Worm (Caenorhabditis elegans) whole organism, L4 larva: ENCODE measurements around the gene T01C8.3.

Experiments used
- D1046.2 ChIP-seq: fragments of 200-800 bp; sonication (Bioruptor generic); IDR thresholded peaks from 2 replicates; pipeline ENCODE4 v1.3.6; 2022; ENCODE audit warnings: missing genetic modification characterization, missing compliant biosample characterization
- Y5F2A.4 ChIP-seq: fragments of 200-800 bp; sonication (Bioruptor generic); optimal IDR thresholded peaks from 2 replicates; lab custom pipeline; 2018; ENCODE audit warnings: mild to moderate bottlenecking, missing genetic modification characterization, missing compliant biosample characterization
- Y75B8A.6 ChIP-seq: fragments of 200-800 bp; sonication (Bioruptor generic); IDR thresholded peaks from 2 replicates; pipeline ENCODE4 v1.3.6; 2022; ENCODE audit warnings: missing genetic modification reagents, missing genetic modification characterization, missing compliant biosample characterization
- aha-1 ChIP-seq: fragments of 150-350 bp; peaks from one replicate; lab custom pipeline; 2014; ENCODE audit warnings: missing biosample characterization, missing genetic modification characterization
- attf-4 ChIP-seq: sonication (generic microtip); optimal IDR thresholded peaks from 3 replicates; lab custom pipeline; 2017; ENCODE audit warnings: missing biosample characterization, missing genetic modification characterization
- ceh-20 ChIP-seq: fragments of 200-800 bp; sonication (Bioruptor generic); IDR thresholded peaks from 2 replicates; pipeline ENCODE4 v1.3.6; 2022; ENCODE audit warnings: missing genetic modification reagents, missing genetic modification characterization, missing compliant biosample characterization
- ceh-32 ChIP-seq: sonication (generic microtip); optimal IDR thresholded peaks from 2 replicates; lab custom pipeline; 2016; ENCODE audit warnings: mild to moderate bottlenecking, missing genetic modification characterization, missing compliant biosample characterization; ENCODE audit not compliant: poor library complexity
- cey-2 ChIP-seq: sonication (generic microtip); optimal IDR thresholded peaks from 3 replicates; lab custom pipeline; 2017; ENCODE audit warnings: missing genetic modification characterization, mild to moderate bottlenecking, missing compliant biosample characterization, antibody characterized with exemption, borderline replicate concordance; ENCODE audit not compliant: insufficient read depth
- daf-16 ChIP-seq, 3 experiments: sonication (generic microtip); optimal IDR thresholded peaks; 2 replicates each; lab custom pipeline; 2016 to 2017; ENCODE audit warnings: missing genetic modification characterization in 3 of 3, missing genetic modification reagents in 3 of 3, mild to moderate bottlenecking in 2 of 3, missing compliant biosample characterization in 2 of 3, missing biosample characterization in 1 of 3, moderate library complexity in 1 of 3
- dmd-8 ChIP-seq: fragments of 200-800 bp; sonication (Bioruptor generic); IDR thresholded peaks from 2 replicates; pipeline ENCODE4 v1.3.6; 2022; ENCODE audit warnings: missing genetic modification characterization, missing compliant biosample characterization
- duxl-1 ChIP-seq: sonication (generic microtip); optimal IDR thresholded peaks from 2 replicates; lab custom pipeline; 2016; ENCODE audit warnings: mild to moderate bottlenecking, missing genetic modification characterization, moderate library complexity, missing compliant biosample characterization; ENCODE audit not compliant: poor library complexity
- dve-1 ChIP-seq: sonication (generic microtip); optimal IDR thresholded peaks from 2 replicates; lab custom pipeline; 2017; ENCODE audit warnings: antibody characterized with exemption, mild to moderate bottlenecking, missing genetic modification characterization, missing compliant biosample characterization; ENCODE audit not compliant: insufficient read depth
- egl-27 ChIP-seq: sonication (generic microtip); optimal IDR thresholded peaks from 3 replicates; lab custom pipeline; 2017; ENCODE audit warnings: missing biosample characterization, missing genetic modification reagents, missing genetic modification characterization
- fkh-10 ChIP-seq: fragments of 150-350 bp; optimal IDR thresholded peaks from 2 replicates; lab custom pipeline; 2014; ENCODE audit warnings: missing biosample characterization, missing genetic modification reagents, missing genetic modification characterization
- fos-1 ChIP-seq: fragments of 150-350 bp; optimal IDR thresholded peaks from 2 replicates; lab custom pipeline; 2014; ENCODE audit warnings: missing biosample characterization, missing genetic modification characterization
- hlh-11 ChIP-seq: fragments of 200-800 bp; sonication (Bioruptor generic); optimal IDR thresholded peaks from 2 replicates; lab custom pipeline; 2018; ENCODE audit warnings: mild to moderate bottlenecking, missing genetic modification characterization, missing compliant biosample characterization
- hlh-30 ChIP-seq: sonication (generic microtip); optimal IDR thresholded peaks from 2 replicates; lab custom pipeline; 2017; ENCODE audit warnings: antibody characterized with exemption, mild to moderate bottlenecking, missing genetic modification characterization, missing compliant biosample characterization; ENCODE audit not compliant: insufficient read depth
- lin-38 ChIP-seq: fragments of 200-800 bp; sonication (Bioruptor generic); IDR thresholded peaks from 2 replicates; pipeline ENCODE4 v1.3.6; 2022; ENCODE audit warnings: missing genetic modification reagents, missing genetic modification characterization, missing compliant biosample characterization
- madf-9 ChIP-seq: fragments of 200-800 bp; sonication (Bioruptor generic); conservative IDR thresholded peaks from 2 replicates; pipeline ENCODE4 v1.3.6; 2022; ENCODE audit warnings: missing genetic modification reagents, missing genetic modification characterization, missing compliant biosample characterization
- mep-1 ChIP-seq: fragments of 150-350 bp; sonication (generic microtip); optimal IDR thresholded peaks from 3 replicates; lab custom pipeline; 2014; ENCODE audit warnings: missing biosample characterization, missing genetic modification characterization
- mes-2 ChIP-seq: sonication (generic microtip); optimal IDR thresholded peaks from 2 replicates; lab custom pipeline; 2016; ENCODE audit warnings: missing genotype, mild to moderate bottlenecking, missing genetic modification characterization, missing compliant biosample characterization; ENCODE audit not compliant: poor library complexity, severe bottlenecking
- mxl-2 ChIP-seq: fragments of 200-800 bp; sonication (Bioruptor generic); conservative IDR thresholded peaks from 2 replicates; pipeline ENCODE4 v1.3.6; 2022; ENCODE audit warnings: missing genetic modification reagents, missing genetic modification characterization, missing compliant biosample characterization
- nhr-102 ChIP-seq: sonication (generic microtip); optimal IDR thresholded peaks from 2 replicates; lab custom pipeline; 2016; ENCODE audit warnings: mild to moderate bottlenecking, missing genetic modification characterization, moderate library complexity, missing compliant biosample characterization
- nhr-111 ChIP-seq: fragments of 200-800 bp; sonication (Bioruptor generic); optimal IDR thresholded peaks from 2 replicates; lab custom pipeline; 2018; ENCODE audit warnings: mild to moderate bottlenecking, missing genetic modification characterization, missing compliant biosample characterization
- nhr-28 ChIP-seq: fragments of 150-350 bp; optimal IDR thresholded peaks from 2 replicates; lab custom pipeline; 2014; ENCODE audit warnings: missing biosample characterization, missing genetic modification characterization
- nhr-42 ChIP-seq: fragments of 200-800 bp; sonication (Bioruptor generic); IDR thresholded peaks from 2 replicates; pipeline ENCODE4 v1.3.6; 2022; ENCODE audit warnings: missing genetic modification characterization, missing compliant biosample characterization
- nhr-6 ChIP-seq: fragments of 150-350 bp; optimal IDR thresholded peaks from 2 replicates; lab custom pipeline; 2014; ENCODE audit warnings: missing biosample characterization, missing genetic modification characterization
- saeg-2 ChIP-seq: fragments of 200-800 bp; sonication (Bioruptor generic); IDR thresholded peaks from 2 replicates; pipeline ENCODE4 v1.3.6; 2022; ENCODE audit warnings: missing genetic modification reagents, missing genetic modification characterization, missing compliant biosample characterization
- set-16 ChIP-seq: fragments of 200-800 bp; sonication (Bioruptor generic); IDR thresholded peaks from 2 replicates; pipeline ENCODE4 v1.3.6; 2022; ENCODE audit warnings: missing genetic modification reagents, missing genetic modification characterization, missing compliant biosample characterization
- spr-3 ChIP-seq: fragments of 200-800 bp; sonication (Bioruptor generic); optimal IDR thresholded peaks from 2 replicates; lab custom pipeline; 2018; ENCODE audit warnings: mild to moderate bottlenecking, missing genetic modification characterization, missing compliant biosample characterization
- unc-39 ChIP-seq: sonication (generic microtip); optimal IDR thresholded peaks from 2 replicates; lab custom pipeline; 2017; ENCODE audit warnings: missing biosample characterization, missing genetic modification characterization
- unc-62 ChIP-seq, 3 experiments: fragments of 150-350 bp in 1 of 3; sonication (generic microtip); optimal IDR thresholded peaks in 2 of 3; peaks in 1 of 3; 1 replicate in 1 of 3; 2 replicates in 2 of 3; lab custom pipeline; 2014 to 2017; ENCODE audit warnings: missing biosample characterization in 3 of 3, missing genetic modification characterization in 3 of 3, missing genetic modification reagents in 3 of 3, missing genotype in 1 of 3
- vab-7 ChIP-seq: fragments of 200-800 bp; sonication (Bioruptor generic); IDR thresholded peaks from 2 replicates; pipeline ENCODE4 v1.3.6; 2022; ENCODE audit warnings: missing genetic modification reagents, missing genetic modification characterization, missing compliant biosample characterization
- zfp-3 ChIP-seq: fragments of 200-800 bp; sonication (Bioruptor generic); conservative IDR thresholded peaks from 2 replicates; pipeline ENCODE4 v1.3.6; 2022; ENCODE audit warnings: missing genetic modification reagents, missing genetic modification characterization, missing compliant biosample characterization
- zip-11 ChIP-seq: fragments of 200-800 bp; sonication (Bioruptor generic); IDR thresholded peaks from 2 replicates; pipeline ENCODE4 v1.3.6; 2022; ENCODE audit warnings: missing genetic modification characterization, missing compliant biosample characterization

The T01C8.3 gene

DNA sequence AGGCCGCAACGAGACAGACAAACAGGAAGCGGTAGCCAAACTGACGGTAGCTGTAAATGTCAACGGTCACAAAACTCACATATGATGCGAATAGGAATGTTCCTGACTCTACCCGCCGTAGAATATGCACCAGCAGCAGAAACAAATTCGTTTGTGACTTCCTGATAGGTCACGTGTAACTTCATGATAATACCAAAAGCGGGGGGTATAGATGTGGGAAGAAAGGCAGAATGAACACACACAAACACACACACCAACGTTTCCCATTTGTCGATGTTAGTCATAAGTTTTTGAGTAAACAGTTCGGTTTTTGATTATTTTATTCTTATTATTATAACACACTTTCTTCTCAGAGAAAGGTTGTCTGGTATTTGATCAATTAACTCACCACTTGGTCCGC is 30.1 kb upstream of the T01C8.3 start (continued):
- TF ChIP-seq ceh-20: no peak
- TF ChIP-seq fos-1 (tag; lab: Kevin White, UChicago): no peak
- TF ChIP-seq nhr-102 (tag; lab: Kevin White, UChicago): peak; percentile 34
- TF ChIP-seq nhr-42 (GFP tag; lab: Robert Waterston, UW): no peak
- peak; percentile 52 for TF ChIP-seq mep-1 (tag; lab: Kevin White, UChicago)

- no peak for TF ChIP-seq duxl-1
- TF ChIP-seq hlh-11 (tag; lab: Kevin White, UChicago): peak; percentile 24
- TF ChIP-seq set-16 (GFP tag; lab: Robert Waterston, UW): 0 out of 2 replicates have a peak, but pooled peaks have one; percentile 18
Measured at ce11 chrX:16811974-16812373, 29.0 kb upstream of the T01C8.3 start.

DNA sequence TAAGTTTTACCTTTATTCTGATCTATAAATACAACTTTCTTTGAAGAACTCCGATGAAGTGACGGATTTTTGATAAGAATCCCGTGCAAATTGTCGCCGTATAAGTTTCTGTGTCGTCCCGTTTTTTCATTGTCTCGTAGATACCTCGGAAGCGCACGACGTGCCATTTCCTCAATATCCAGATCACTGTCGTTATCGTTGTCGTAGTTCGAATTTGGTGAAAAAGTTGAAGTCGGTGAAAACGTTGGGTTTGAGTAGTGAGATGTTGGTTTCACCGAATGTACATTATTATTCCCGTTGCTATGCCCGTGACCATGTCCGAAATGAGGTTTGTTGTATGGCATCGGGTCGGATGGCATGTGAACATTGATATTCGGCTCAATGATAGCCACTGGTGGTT is 26.7 kb upstream of the T01C8.3 start:
- TF ChIP-seq ceh-32 (tag; lab: Kevin White, UChicago) (no peak), aha-1 (peak; percentile 95)

ce11 chrX:16808526-16808925 is 25.5 kb upstream of the T01C8.3 start:
- peak; percentile 95 for TF ChIP-seq set-16 (GFP tag; lab: Robert Waterston, UW)
- peak; percentile 13 for TF ChIP-seq aha-1
- TF ChIP-seq attf-4 (tag; lab: Kevin White, UChicago): no peak

DNA sequence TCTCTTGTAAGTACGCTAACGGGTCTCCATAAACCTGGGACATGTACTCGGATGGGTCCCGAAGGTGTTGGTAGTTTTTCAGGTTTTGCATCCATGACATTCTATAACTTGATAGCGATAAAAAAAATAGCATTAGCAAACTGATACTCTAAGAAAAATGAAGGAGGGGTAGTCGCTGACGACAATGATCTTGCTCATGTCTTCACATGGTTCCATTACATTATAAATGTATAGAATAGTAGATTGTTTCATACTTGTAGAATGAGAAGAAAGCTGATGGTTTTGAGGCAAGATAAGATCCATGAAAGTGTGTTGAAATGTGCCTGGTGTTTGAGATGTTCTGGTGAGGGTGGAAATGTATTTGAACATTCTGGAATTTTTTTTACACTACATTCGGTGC is 24.0 kb upstream of the T01C8.3 start, which contains the start of gene mec-4:
mec-4 (minus strand) TSS at position 101 of the 400 bp plus-strand sequence.
- TF ChIP-seq zfp-3 (no peak), daf-16 (GFP tag; optimal IDR thresholded peaks at IDR 0.05; lab: Kevin White, UChicago) (peak in 1 of 2 experiments; percentile 37), daf-16 (tag; optimal IDR thresholded peaks at IDR 0.05; lab: Kevin White, UChicago) (no peak)

ce11 chrX:16803545-16803944 is 20.5 kb upstream of the T01C8.3 start:
- peak; percentile 20 for TF ChIP-seq dve-1 (tag; lab: Kevin White, UChicago)
- TF ChIP-seq hlh-30 (tag; lab: Kevin White, UChicago): no peak
- TF ChIP-seq aha-1: peak; percentile 94
- TF ChIP-seq mep-1 (tag; lab: Kevin White, UChicago): peak; percentile 20
- TF ChIP-seq attf-4 (tag; lab: Kevin White, UChicago): no peak
- TF ChIP-seq unc-62 (GFP tag; optimal IDR thresholded peaks at IDR 0.05 in 1 of 2; lab: Kevin White, UChicago): peak in 1 of 2 experiments; percentile 16
- no peak for TF ChIP-seq unc-62 (tag; optimal IDR thresholded peaks at IDR 0.05; lab: Kevin White, UChicago)
- TF ChIP-seq D1046.2 (GFP tag; lab: Robert Waterston, UW): no peak

DNA sequence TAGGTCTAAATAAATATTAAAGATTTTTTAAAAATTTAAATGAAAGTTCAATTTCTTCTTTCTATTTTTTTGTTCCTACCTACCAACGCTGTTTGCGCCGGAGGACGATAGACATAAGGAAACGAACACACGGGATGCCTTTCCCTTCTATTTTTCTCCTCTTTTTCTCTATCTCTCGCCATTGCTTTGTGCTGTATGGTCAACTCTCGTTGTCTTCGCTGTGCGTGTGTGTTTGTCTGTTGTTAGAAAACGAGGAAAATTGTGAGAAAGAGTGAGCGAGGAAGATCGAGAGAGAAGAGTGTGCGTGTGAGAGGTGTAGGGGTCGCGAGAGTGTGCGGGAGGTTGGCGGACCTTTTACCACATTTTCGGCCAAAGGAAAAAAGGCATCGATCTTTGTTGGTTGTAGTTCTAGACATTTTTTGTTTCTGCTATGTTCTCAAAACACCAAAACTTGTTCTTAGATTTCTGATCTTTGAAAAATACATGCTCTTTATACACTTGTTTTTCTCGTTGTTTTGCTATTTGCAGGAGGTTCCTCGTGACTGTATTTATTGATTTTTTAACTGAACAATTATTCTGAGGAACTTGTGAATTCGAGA is 16.2 kb upstream of the T01C8.3 start:
- TF ChIP-seq saeg-2 (no peak), set-16 (GFP tag; lab: Robert Waterston, UW) (no peak), dmd-8 (GFP tag; lab: Robert Waterston, UW) (no peak), spr-3 (GFP tag; lab: Kevin White, UChicago) (no peak), fkh-10 (GFP tag; lab: Kevin White, UChicago) (peak; percentile 51), unc-62 (GFP tag; optimal IDR thresholded peaks at IDR 0.05 in 1 of 2; lab: Kevin White, UChicago) (no peak), unc-62 (tag; optimal IDR thresholded peaks at IDR 0.05; lab: Kevin White, UChicago) (no peak), unc-39 (no peak), zip-11 (GFP tag; lab: Robert Waterston, UW) (no peak), vab-7 (GFP tag; lab: Robert Waterston, UW) (no peak), mes-2 (tag; lab: Kevin White, UChicago) (peak; percentile 63), daf-16 (GFP tag; optimal IDR thresholded peaks at IDR 0.05; lab: Kevin White, UChicago) (peak in 1 of 2 experiments; percentile 50), daf-16 (tag; optimal IDR thresholded peaks at IDR 0.05; lab: Kevin White, UChicago) (peak; percentile 40), attf-4 (tag; lab: Kevin White, UChicago) (no peak), Y75B8A.6 (no peak), nhr-6 (tag; lab: Kevin White, UChicago) (peak; percentile 67), nhr-28 (tag; lab: Kevin White, UChicago) (peak; percentile 72), mxl-2 (GFP tag; lab: Robert Waterston, UW) (no peak), nhr-111 (no peak), egl-27 (tag; lab: Kevin White, UChicago) (no peak), Y5F2A.4 (GFP tag; lab: Kevin White, UChicago) (no peak), cey-2 (tag; lab: Kevin White, UChicago) (no peak), lin-38 (no peak), fos-1 (tag; lab: Kevin White, UChicago) (no peak), madf-9 (GFP tag; lab: Robert Waterston, UW) (no peak)
